Worm (Caenorhabditis elegans) whole organism, L2 larva: Measurements from ENCODE around the gene T08E11.1.

Source experiments
- F13H6.1 ChIP-seq: sonication (generic microtip); optimal IDR thresholded peaks from 2 replicates; lab custom pipeline; 2016; ENCODE audit warnings: missing genetic modification characterization, missing compliant biosample characterization
- R02D3.7 ChIP-seq: fragments of 150-350 bp; optimal IDR thresholded peaks from 2 replicates; lab custom pipeline; 2014; ENCODE audit warnings: missing biosample characterization, missing genetic modification characterization
- Y55F3AM.14 ChIP-seq: fragments of 200-800 bp; sonication (Bioruptor generic); optimal IDR thresholded peaks from 2 replicates; lab custom pipeline; 2018; ENCODE audit warnings: mild to moderate bottlenecking, missing genetic modification characterization, missing compliant biosample characterization
- alr-1 ChIP-seq: fragments of 150-350 bp; optimal IDR thresholded peaks from 2 replicates; lab custom pipeline; 2014; ENCODE audit warnings: missing biosample characterization, missing genetic modification characterization
- aly-2 ChIP-seq: fragments of 150-350 bp; optimal IDR thresholded peaks from 2 replicates; lab custom pipeline; 2014; ENCODE audit warnings: missing biosample characterization, missing genetic modification characterization
- ceh-16 ChIP-seq: fragments of 150-350 bp; optimal IDR thresholded peaks from 2 replicates; lab custom pipeline; 2014; ENCODE audit warnings: missing biosample characterization, missing genetic modification characterization
- ceh-82 ChIP-seq: fragments of 150-350 bp; optimal IDR thresholded peaks from 2 replicates; lab custom pipeline; 2014; ENCODE audit warnings: missing biosample characterization, missing genetic modification characterization
- crh-2 ChIP-seq: sonication (generic microtip); optimal IDR thresholded peaks from 2 replicates; lab custom pipeline; 2017; ENCODE audit warnings: missing biosample characterization, missing genetic modification characterization
- dmd-4 ChIP-seq: sonication (generic microtip); optimal IDR thresholded peaks from 2 replicates; lab custom pipeline; 2017; ENCODE audit warnings: missing biosample characterization, missing genetic modification characterization
- elt-1 ChIP-seq: fragments of 150-350 bp; optimal IDR thresholded peaks from 2 replicates; lab custom pipeline; 2014; ENCODE audit warnings: missing biosample characterization, missing genetic modification characterization
- elt-3 ChIP-seq: sonication (generic microtip); optimal IDR thresholded peaks from 2 replicates; lab custom pipeline; 2017; ENCODE audit warnings: missing biosample characterization, missing genetic modification characterization
- gmeb-1 ChIP-seq: fragments of 150-350 bp; optimal IDR thresholded peaks from 2 replicates; lab custom pipeline; 2014; ENCODE audit warnings: missing biosample characterization, missing genetic modification characterization
- lin-11 ChIP-seq: fragments of 150-350 bp; sonication (generic microtip); optimal IDR thresholded peaks from 2 replicates; lab custom pipeline; 2014; ENCODE audit warnings: missing biosample characterization, missing genetic modification characterization, inconsistent platforms, mixed read lengths
- lin-39 ChIP-seq: fragments of 150-350 bp; optimal IDR thresholded peaks from 2 replicates; lab custom pipeline; 2014; ENCODE audit warnings: missing biosample characterization, missing genetic modification reagents, missing genetic modification characterization
- lsy-2 ChIP-seq, 2 experiments: fragments of 150-350 bp in 1 of 2; sonication (generic microtip) in 1 of 2; optimal IDR thresholded peaks; 2 replicates each; lab custom pipeline; 2014 to 2017; ENCODE audit warnings: missing biosample characterization in 2 of 2, missing genetic modification characterization in 2 of 2
- mab-5 ChIP-seq: fragments of 150-350 bp; optimal IDR thresholded peaks from 2 replicates; lab custom pipeline; 2014; ENCODE audit warnings: missing biosample characterization, missing genetic modification characterization
- nhr-10 ChIP-seq: sonication (generic microtip); optimal IDR thresholded peaks from 2 replicates; lab custom pipeline; 2017; ENCODE audit warnings: missing biosample characterization, missing genetic modification characterization
- nhr-11 ChIP-seq: fragments of 150-350 bp; optimal IDR thresholded peaks from 2 replicates; lab custom pipeline; 2014; ENCODE audit warnings: missing biosample characterization, missing genetic modification characterization
- nhr-12 ChIP-seq: fragments of 150-350 bp; optimal IDR thresholded peaks from 2 replicates; lab custom pipeline; 2014; ENCODE audit warnings: missing biosample characterization, missing genetic modification characterization
- nhr-129 ChIP-seq: fragments of 150-350 bp; optimal IDR thresholded peaks from 2 replicates; lab custom pipeline; 2014; ENCODE audit warnings: missing biosample characterization, missing genetic modification characterization
- nhr-21 ChIP-seq: fragments of 150-350 bp; optimal IDR thresholded peaks from 2 replicates; lab custom pipeline; 2014; ENCODE audit warnings: missing biosample characterization, missing genetic modification characterization
- nhr-23 ChIP-seq: fragments of 150-350 bp; optimal IDR thresholded peaks from 2 replicates; lab custom pipeline; 2014; ENCODE audit warnings: missing biosample characterization, missing genetic modification reagents, missing genetic modification characterization
- nhr-25 ChIP-seq: fragments of 150-350 bp; sonication (generic microtip); optimal IDR thresholded peaks from 3 replicates; lab custom pipeline; 2014; ENCODE audit warnings: missing biosample characterization, missing genetic modification characterization
- nhr-6 ChIP-seq: fragments of 150-350 bp; optimal IDR thresholded peaks from 2 replicates; lab custom pipeline; 2014; ENCODE audit warnings: missing biosample characterization, missing genetic modification characterization
- nhr-77 ChIP-seq: fragments of 150-350 bp; optimal IDR thresholded peaks from 2 replicates; lab custom pipeline; 2014; ENCODE audit warnings: missing biosample characterization, missing genetic modification characterization
- peb-1 ChIP-seq: fragments of 150-350 bp; optimal IDR thresholded peaks from 2 replicates; lab custom pipeline; 2014; ENCODE audit warnings: missing biosample characterization, missing genetic modification characterization
- skn-1 ChIP-seq: sonication (generic microtip); optimal IDR thresholded peaks from 2 replicates; lab custom pipeline; 2017; ENCODE audit warnings: missing biosample characterization, missing genetic modification characterization
- sma-3 ChIP-seq: sonication (generic microtip); optimal IDR thresholded peaks from 2 replicates; lab custom pipeline; 2016; ENCODE audit warnings: missing genetic modification reagents, missing genetic modification characterization, missing compliant biosample characterization
- unc-39 ChIP-seq: fragments of 150-350 bp; optimal IDR thresholded peaks from 2 replicates; lab custom pipeline; 2014; ENCODE audit warnings: missing biosample characterization, missing genetic modification characterization
- unc-55 ChIP-seq: fragments of 150-350 bp; sonication (generic microtip); optimal IDR thresholded peaks from 3 replicates; lab custom pipeline; 2014; ENCODE audit warnings: missing biosample characterization, missing genetic modification reagents, missing genetic modification characterization
- unc-62 ChIP-seq: fragments of 150-350 bp; optimal IDR thresholded peaks from 2 replicates; lab custom pipeline; 2014; ENCODE audit warnings: missing biosample characterization, missing genetic modification reagents, missing genetic modification characterization
- zag-1 ChIP-seq: fragments of 150-350 bp; optimal IDR thresholded peaks from 2 replicates; lab custom pipeline; 2014; ENCODE audit warnings: missing biosample characterization, missing genetic modification characterization
- ztf-1 ChIP-seq: fragments of 200-800 bp; sonication (Bioruptor generic); conservative IDR thresholded peaks from 2 replicates; pipeline ENCODE4 v1.3.6; 2022; ENCODE audit warnings: missing genetic modification characterization, missing compliant biosample characterization

The T08E11.1 gene

DNA sequence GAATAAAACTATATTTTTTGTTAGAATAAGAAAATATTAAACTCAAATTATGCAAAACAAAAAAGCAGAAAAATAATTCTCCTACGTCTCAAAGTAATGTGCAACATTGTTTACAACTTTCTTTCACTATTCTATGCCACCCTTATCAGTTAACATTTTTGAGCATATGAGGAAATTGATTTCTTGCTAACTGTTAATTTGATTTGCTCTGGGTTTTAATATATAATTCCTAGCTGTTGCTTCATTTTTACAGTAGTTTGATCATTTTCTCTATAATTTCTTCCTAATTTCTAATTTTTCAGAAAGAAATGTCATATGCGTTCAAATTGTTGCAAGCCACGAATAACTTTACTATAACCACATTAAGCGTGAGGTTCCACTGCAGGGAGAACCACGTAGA, at the start of gene T08E11.1:
TSS of gene T08E11.1 (plus strand) at position 301 of the 400 bp plus-strand sequence.
- TF ChIP-seq R02D3.7 (tag; lab: Kevin White, UChicago) (no peak), ceh-16 (no peak), unc-39 (tag; lab: Kevin White, UChicago) (no peak), skn-1 (tag; lab: Kevin White, UChicago) (no peak)

ce11 chrII:1787208-1787607, 49.1 kb upstream of the T08E11.1 start:
- no peak for TF ChIP-seq elt-1 (tag; lab: Kevin White, UChicago)
- no peak for TF ChIP-seq sma-3 (GFP tag; lab: Kevin White, UChicago)
- TF ChIP-seq unc-39 (tag; lab: Kevin White, UChicago), result no peak
- TF ChIP-seq skn-1 (tag; lab: Kevin White, UChicago), result no peak
- no peak for TF ChIP-seq F13H6.1 (tag; lab: Kevin White, UChicago)

- TF ChIP-seq lin-11 (tag; lab: Kevin White, UChicago) (no peak), lsy-2 (tag; optimal IDR thresholded peaks at IDR 0.05; lab: Kevin White, UChicago) (no peak), alr-1 (tag; lab: Kevin White, UChicago) (no peak), ztf-1 (GFP tag; lab: Robert Waterston, UW) (no peak), lin-39 (no peak), unc-39 (tag; lab: Kevin White, UChicago) (no peak), nhr-129 (tag; lab: Kevin White, UChicago) (no peak), mab-5 (no peak), nhr-21 (tag; lab: Kevin White, UChicago) (no peak), ceh-16 (no peak), nhr-6 (no peak), unc-62 (GFP tag; lab: Kevin White, UChicago) (no peak), gmeb-1 (tag; lab: Kevin White, UChicago) (no peak), Y55F3AM.14 (GFP tag; lab: Kevin White, UChicago) (no peak), nhr-11 (tag; lab: Kevin White, UChicago) (no peak), unc-55 (no peak), nhr-10 (tag; lab: Kevin White, UChicago) (no peak), elt-3 (no peak), dmd-4 (no peak)
Observed at ce11 chrII:1788087-1788486, 48.2 kb upstream of the T08E11.1 start, which contains the start of the genes C08F1.6 and fbxb-13. C08F1.6 (minus strand) TSS chrII:1788187. fbxb-13 (plus strand) TSS chrII:1788277.

- TF ChIP-seq R02D3.7 (tag; lab: Kevin White, UChicago) (no peak), ceh-16 (no peak), lsy-2 (tag; optimal IDR thresholded peaks at IDR 0.05; lab: Kevin White, UChicago) (no peak), peb-1 (no peak), sma-3 (GFP tag; lab: Kevin White, UChicago) (no peak), skn-1 (tag; lab: Kevin White, UChicago) (no peak), crh-2 (tag; lab: Kevin White, UChicago) (no peak), nhr-12 (tag; lab: Kevin White, UChicago) (no peak), nhr-21 (tag; lab: Kevin White, UChicago) (no peak), elt-3 (no peak)
Observed at ce11 chrII:1806358-1806757, 29.9 kb upstream of the T08E11.1 start, which contains the start of gene C08F1.12. C08F1.12 (minus strand) TSS chrII:1806458.

- TF ChIP-seq Y55F3AM.14 (GFP tag; lab: Kevin White, UChicago) (no peak), unc-55 (peak; percentile 8), aly-2 (tag; lab: Kevin White, UChicago) (no peak), zag-1 (no peak), nhr-25 (no peak), gmeb-1 (tag; lab: Kevin White, UChicago) (no peak), R02D3.7 (tag; lab: Kevin White, UChicago) (no peak), unc-39 (tag; lab: Kevin White, UChicago) (no peak)
Observed at ce11 chrII:1808217-1808616, 28.1 kb upstream of the T08E11.1 start, which contains the start of gene C08F1.8. C08F1.8 (minus strand) TSS chrII:1808317.

DNA sequence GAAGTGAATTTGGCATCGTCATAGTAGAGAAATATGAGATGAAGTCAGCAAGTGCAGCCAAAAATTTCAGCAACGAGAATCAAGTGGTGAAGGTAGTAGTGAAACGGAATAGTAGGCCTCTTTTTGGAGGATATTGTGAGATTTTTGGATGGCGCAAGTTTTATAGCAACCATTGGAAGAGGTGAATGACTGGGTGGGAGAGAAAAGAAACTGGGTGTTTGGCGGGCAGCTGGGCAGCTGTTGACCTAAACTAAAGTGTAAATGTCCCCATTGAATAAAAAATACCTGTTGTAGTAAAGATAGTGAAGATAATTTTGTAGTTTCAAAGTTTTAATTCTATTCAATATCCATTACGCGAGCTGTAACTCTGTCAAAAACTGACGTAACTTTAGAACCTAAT, 20.3 kb upstream of the T08E11.1 start:
- TF ChIP-seq nhr-77 (tag; lab: Kevin White, UChicago) (no peak), ceh-82 (no peak), nhr-23 (tag; lab: Kevin White, UChicago) (no peak)
